Fruit fly (Drosophila melanogaster) whole organism, pupa: ENCODE results near the gene M6.

Experiments used
- CG10348 ChIP-seq: fragments of 200-800 bp; sonication (Bioruptor generic); IDR thresholded peaks from 2 replicates; pipeline ENCODE4 v1.3.6; 2022; ENCODE audit warnings: missing biosample characterization, missing genetic modification characterization
- gl ChIP-seq: fragments of 200-800 bp; sonication (Bioruptor generic); optimal IDR thresholded peaks from 2 replicates; lab custom pipeline; 2018; ENCODE audit warnings: missing biosample characterization, mild to moderate bottlenecking, missing genetic modification characterization

- TF ChIP-seq gl (tag; lab: Kevin White, UChicago) (no peak), CG10348 (GFP tag; lab: Robert Waterston, UW) (no peak)
These were observed 47.1 kb downstream of the M6 start, which contains the start of gene Wnk for dm6 chr3L:21554752-21555151.
